Fruit fly (Drosophila melanogaster): ENCODE data around the gene CG10866.

Gene CG10866

dm6 chr3L:3896553-3897034 lies 41.2 kb downstream of the CG10866 start, which contains the start of the genes Gr63a and Lamtor4:
TSS of gene Gr63a (minus strand) at chr3L:3896603.
TSS of gene Lamtor4 (plus strand) at chr3L:3896900.
- TF ChIP-seq foxo (GFP tag; optimal IDR thresholded peaks at IDR 0.05) (peak in 1 of 2 experiments; percentile 33), br (GFP tag; optimal IDR thresholded peaks at IDR 0.05) (peak; percentile 13), dmrt93B (GFP tag; optimal IDR thresholded peaks at IDR 0.05) (no peak), h (GFP tag; optimal IDR thresholded peaks at IDR 0.05) (peak; percentile 41), HLH106 (tag; optimal IDR thresholded peaks at IDR 0.05) (peak; percentile 11), sage (GFP tag; optimal IDR thresholded peaks at IDR 0.05) (no peak), Sp1 (GFP tag; optimal IDR thresholded peaks at IDR 0.05) (peak; percentile 24), Jra (GFP tag; optimal IDR thresholded peaks at IDR 0.05) (no peak), psq (GFP tag; optimal IDR thresholded peaks at IDR 0.05) (peak; percentile 32), rgr (GFP tag; optimal IDR thresholded peaks at IDR 0.05) (peak; percentile 44), Rel (GFP tag; optimal IDR thresholded peaks at IDR 0.05) (no peak), Rel (tag; optimal IDR thresholded peaks at IDR 0.05) (peak; percentile 57), tai (GFP tag; optimal IDR thresholded peaks at IDR 0.05) (no peak)

dm6 chr3L:3894413-3894812 lies 43.4 kb downstream of the CG10866 start:
- TF ChIP-seq Sp1 (GFP tag; optimal IDR thresholded peaks at IDR 0.05) (no peak), Rel (GFP tag; optimal IDR thresholded peaks at IDR 0.05) (no peak), Rel (tag; optimal IDR thresholded peaks at IDR 0.05) (no peak), Mio (GFP tag; optimal IDR thresholded peaks at IDR 0.05) (no peak), sv (GFP tag; optimal IDR thresholded peaks at IDR 0.05) (no peak), brk (GFP tag; optimal IDR thresholded peaks at IDR 0.05) (no peak), Jra (GFP tag; optimal IDR thresholded peaks at IDR 0.05) (no peak), CG32264 (GFP tag; optimal IDR thresholded peaks at IDR 0.05) (no peak), CrebA (GFP tag; optimal IDR thresholded peaks at IDR 0.05; ENCODE audit: borderline replicate concordance) (no peak), Dif (GFP tag; optimal IDR thresholded peaks at IDR 0.05; ENCODE audit: partially characterized antibody) (no peak), dmrt93B (GFP tag; optimal IDR thresholded peaks at IDR 0.05) (no peak)

DNA sequence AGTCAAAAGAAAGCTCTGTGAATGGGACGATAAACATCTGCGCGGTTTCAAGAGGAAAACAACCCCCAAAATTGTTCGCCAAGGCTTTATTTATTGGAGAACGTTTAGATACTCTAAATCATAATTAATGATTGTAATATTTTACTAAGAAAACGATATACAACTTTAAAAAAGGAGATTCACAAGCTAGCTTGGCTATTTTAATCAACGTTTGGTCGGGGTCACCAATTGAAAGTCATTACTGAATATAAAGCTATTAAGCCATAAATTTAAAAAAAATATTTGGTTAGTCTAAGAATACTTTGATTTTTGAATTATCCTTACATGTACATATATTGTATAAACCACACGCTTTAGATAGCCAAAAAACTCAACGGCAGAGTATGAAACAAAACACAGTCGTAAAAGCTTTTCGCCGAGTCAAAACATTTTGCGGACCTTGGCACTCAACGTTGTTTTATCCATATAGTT lies 45.6 kb downstream of the CG10866 start, which contains the start of gene Fie:
TSS of gene Fie (plus strand) at position 421 of the 471 bp plus-strand sequence.
- TF ChIP-seq GATAd (GFP tag; optimal IDR thresholded peaks at IDR 0.05) (no peak), fru (GFP tag; optimal IDR thresholded peaks at IDR 0.05) (peak; percentile 46), OdsH (GFP tag; optimal IDR thresholded peaks at IDR 0.05) (peak; percentile 55), Sp1 (GFP tag; optimal IDR thresholded peaks at IDR 0.05) (peak; percentile 54), ey (GFP tag; optimal IDR thresholded peaks at IDR 0.05) (peak; percentile 47), foxo (GFP tag; optimal IDR thresholded peaks at IDR 0.05) (peak in 1 of 2 experiments; percentile 34), Hnf4 (GFP tag; optimal IDR thresholded peaks at IDR 0.05) (peak; percentile 17), psq (GFP tag; optimal IDR thresholded peaks at IDR 0.05) (peak; percentile 28), HLH106 (tag; optimal IDR thresholded peaks at IDR 0.05) (peak; percentile 23), CG9705 (GFP tag; optimal IDR thresholded peaks at IDR 0.05) (no peak), h (GFP tag; optimal IDR thresholded peaks at IDR 0.05) (peak; percentile 33), rgr (GFP tag; optimal IDR thresholded peaks at IDR 0.05) (peak; percentile 53), Hr78 (GFP tag; optimal IDR thresholded peaks at IDR 0.05) (no peak), Jra (GFP tag; optimal IDR thresholded peaks at IDR 0.05) (no peak), woc (GFP tag; optimal IDR thresholded peaks at IDR 0.05) (peak; percentile 32), br (GFP tag; optimal IDR thresholded peaks at IDR 0.05) (peak; percentile 25)

dm6 chr3L:3890860-3891259 lies 46.9 kb downstream of the CG10866 start:
- no peak for TF ChIP-seq pan (optimal IDR thresholded peaks at IDR 0.05)
- no peak for TF ChIP-seq foxo (GFP tag; optimal IDR thresholded peaks at IDR 0.05)
- TF ChIP-seq rgr (GFP tag; optimal IDR thresholded peaks at IDR 0.05): no peak
- TF ChIP-seq Hr83 (GFP tag; optimal IDR thresholded peaks at IDR 0.05; ENCODE audit: poor library complexity, severe bottlenecking): no peak
- no peak for TF ChIP-seq tai (GFP tag; optimal IDR thresholded peaks at IDR 0.05)
- no peak for TF ChIP-seq brk (GFP tag; optimal IDR thresholded peaks at IDR 0.05)
- TF ChIP-seq Mio (GFP tag; optimal IDR thresholded peaks at IDR 0.05): no peak
- TF ChIP-seq h (GFP tag; optimal IDR thresholded peaks at IDR 0.05): no peak
- no peak for TF ChIP-seq OdsH (GFP tag; optimal IDR thresholded peaks at IDR 0.05)
- no peak for TF ChIP-seq Hnf4 (GFP tag; optimal IDR thresholded peaks at IDR 0.05)
- no peak for TF ChIP-seq CrebA (GFP tag; optimal IDR thresholded peaks at IDR 0.05; ENCODE audit: borderline replicate concordance)
- no peak for TF ChIP-seq sv (GFP tag; optimal IDR thresholded peaks at IDR 0.05)
- no peak for TF ChIP-seq CG32264 (GFP tag; optimal IDR thresholded peaks at IDR 0.05)
- no peak for TF ChIP-seq Vsx2 (GFP tag; optimal IDR thresholded peaks at IDR 0.05; ENCODE audit: partially characterized antibody)
- no peak for TF ChIP-seq N (GFP tag; optimal IDR thresholded peaks at IDR 0.05)
- TF ChIP-seq GATAd (GFP tag; optimal IDR thresholded peaks at IDR 0.05): no peak
- TF ChIP-seq fru (GFP tag; optimal IDR thresholded peaks at IDR 0.05): no peak
- TF ChIP-seq usp (GFP tag; optimal IDR thresholded peaks at IDR 0.05): no peak
